Worm (Caenorhabditis elegans) whole organism, L4 larva: Measurements from ENCODE around the gene srh-213.

Experiments used
- D1046.2 ChIP-seq: fragments of 200-800 bp; sonication (Bioruptor generic); IDR thresholded peaks from 2 replicates; pipeline ENCODE4 v1.3.6; 2022; ENCODE audit warnings: missing genetic modification characterization, missing compliant biosample characterization
- F10B5.3 ChIP-seq: sonication (generic microtip); optimal IDR thresholded peaks from 2 replicates; lab custom pipeline; 2016; ENCODE audit warnings: mild to moderate bottlenecking, missing genetic modification characterization, missing compliant biosample characterization
- F44E2.7 ChIP-seq: fragments of 200-800 bp; sonication (Bioruptor generic); IDR thresholded peaks from 2 replicates; pipeline ENCODE4 v2.1.2; 2022; ENCODE audit warnings: missing genetic modification characterization, missing compliant biosample characterization
- F49E8.2 ChIP-seq: sonication (generic microtip); optimal IDR thresholded peaks from 2 replicates; lab custom pipeline; 2016; ENCODE audit warnings: missing compliant biosample characterization, mild to moderate bottlenecking, missing genetic modification characterization, borderline replicate concordance
- T26A8.4 ChIP-seq: fragments of 200-800 bp; sonication (Bioruptor generic); IDR thresholded peaks from 2 replicates; pipeline ENCODE4 v1.3.6; 2022; ENCODE audit warnings: missing genetic modification characterization, missing compliant biosample characterization
- Y5F2A.4 ChIP-seq: fragments of 200-800 bp; sonication (Bioruptor generic); optimal IDR thresholded peaks from 2 replicates; lab custom pipeline; 2018; ENCODE audit warnings: mild to moderate bottlenecking, missing genetic modification characterization, missing compliant biosample characterization
- Y75B8A.6 ChIP-seq: fragments of 200-800 bp; sonication (Bioruptor generic); IDR thresholded peaks from 2 replicates; pipeline ENCODE4 v1.3.6; 2022; ENCODE audit warnings: missing genetic modification reagents, missing genetic modification characterization, missing compliant biosample characterization
- ZK337.2 ChIP-seq: fragments of 200-800 bp; sonication (Bioruptor generic); IDR thresholded peaks from 2 replicates; pipeline ENCODE4 v1.3.6; 2022; ENCODE audit warnings: missing genetic modification reagents, missing genetic modification characterization, missing compliant biosample characterization
- ZK546.5 ChIP-seq, 2 experiments: sonication (generic microtip); optimal IDR thresholded peaks; 2 replicates each; lab custom pipeline; 2017; ENCODE audit warnings: missing biosample characterization in 2 of 2, missing genetic modification characterization in 2 of 2
- aha-1 ChIP-seq: fragments of 150-350 bp; peaks from one replicate; lab custom pipeline; 2014; ENCODE audit warnings: missing biosample characterization, missing genetic modification characterization
- ama-1 ChIP-seq: fragments of 150-350 bp; optimal IDR thresholded peaks from 2 replicates; lab custom pipeline; 2014; ENCODE audit warnings: inconsistent platforms, mixed read lengths
- ceh-28 ChIP-seq: fragments of 150-350 bp; optimal IDR thresholded peaks from 2 replicates; lab custom pipeline; 2014; ENCODE audit warnings: missing biosample characterization, missing genetic modification reagents, missing genetic modification characterization
- ceh-44 ChIP-seq: fragments of 200-800 bp; sonication (Bioruptor generic); IDR thresholded peaks from 2 replicates; pipeline ENCODE4 v1.3.6; 2022; ENCODE audit warnings: missing genetic modification reagents, missing genetic modification characterization, missing compliant biosample characterization
- ceh-82 ChIP-seq: sonication (generic microtip); optimal IDR thresholded peaks from 2 replicates; lab custom pipeline; 2017; ENCODE audit warnings: missing biosample characterization, missing genetic modification characterization
- cey-2 ChIP-seq: sonication (generic microtip); optimal IDR thresholded peaks from 3 replicates; lab custom pipeline; 2017; ENCODE audit warnings: missing genetic modification characterization, mild to moderate bottlenecking, missing compliant biosample characterization, antibody characterized with exemption, borderline replicate concordance; ENCODE audit not compliant: insufficient read depth
- ctbp-1 ChIP-seq: fragments of 200-800 bp; sonication (Bioruptor generic); IDR thresholded peaks from 2 replicates; pipeline ENCODE4 v1.3.6; 2022; ENCODE audit warnings: missing genetic modification reagents, missing genetic modification characterization, missing compliant biosample characterization
- dmd-6 ChIP-seq: fragments of 200-800 bp; sonication (Bioruptor generic); IDR thresholded peaks from 2 replicates; pipeline ENCODE4 v1.3.6; 2022; ENCODE audit warnings: missing genetic modification reagents, missing genetic modification characterization, missing compliant biosample characterization
- dmd-8 ChIP-seq: fragments of 200-800 bp; sonication (Bioruptor generic); IDR thresholded peaks from 2 replicates; pipeline ENCODE4 v1.3.6; 2022; ENCODE audit warnings: missing genetic modification characterization, missing compliant biosample characterization
- duxl-1 ChIP-seq: sonication (generic microtip); optimal IDR thresholded peaks from 2 replicates; lab custom pipeline; 2016; ENCODE audit warnings: mild to moderate bottlenecking, missing genetic modification characterization, moderate library complexity, missing compliant biosample characterization; ENCODE audit not compliant: poor library complexity
- dve-1 ChIP-seq: sonication (generic microtip); optimal IDR thresholded peaks from 2 replicates; lab custom pipeline; 2017; ENCODE audit warnings: antibody characterized with exemption, mild to moderate bottlenecking, missing genetic modification characterization, missing compliant biosample characterization; ENCODE audit not compliant: insufficient read depth
- hmg-1.1 ChIP-seq: fragments of 200-800 bp; sonication (Bioruptor generic); IDR thresholded peaks from 2 replicates; pipeline ENCODE4 v1.3.6; 2022; ENCODE audit warnings: missing genetic modification reagents, missing genetic modification characterization, missing compliant biosample characterization
- lin-1 ChIP-seq: fragments of 200-800 bp; sonication (Bioruptor generic); IDR thresholded peaks from 2 replicates; pipeline ENCODE4 v1.3.6; 2022; ENCODE audit warnings: missing genetic modification reagents, missing genetic modification characterization, missing compliant biosample characterization
- lin-13 ChIP-seq: fragments of 150-350 bp; optimal IDR thresholded peaks from 2 replicates; lab custom pipeline; 2014; ENCODE audit warnings: missing biosample characterization, missing genetic modification reagents, missing genetic modification characterization
- lsy-2 ChIP-seq, 2 experiments: fragments of 150-350 bp in 1 of 2; sonication (generic microtip) in 1 of 2; optimal IDR thresholded peaks; 2 replicates each; lab custom pipeline; 2014 to 2017; ENCODE audit warnings: missing biosample characterization in 2 of 2, missing genetic modification characterization in 2 of 2
- madf-9 ChIP-seq: fragments of 200-800 bp; sonication (Bioruptor generic); conservative IDR thresholded peaks from 2 replicates; pipeline ENCODE4 v1.3.6; 2022; ENCODE audit warnings: missing genetic modification reagents, missing genetic modification characterization, missing compliant biosample characterization
- mdt-29 ChIP-seq: fragments of 200-800 bp; sonication (Bioruptor generic); IDR thresholded peaks from 2 replicates; pipeline ENCODE4 v1.3.6; 2022; ENCODE audit warnings: missing genetic modification reagents, missing genetic modification characterization, missing compliant biosample characterization
- mep-1 ChIP-seq: fragments of 150-350 bp; sonication (generic microtip); optimal IDR thresholded peaks from 3 replicates; lab custom pipeline; 2014; ENCODE audit warnings: missing biosample characterization, missing genetic modification characterization
- nhr-10 ChIP-seq: fragments of 150-350 bp; optimal IDR thresholded peaks from 2 replicates; lab custom pipeline; 2014; ENCODE audit warnings: missing biosample characterization, missing genetic modification characterization
- nhr-102 ChIP-seq: sonication (generic microtip); optimal IDR thresholded peaks from 2 replicates; lab custom pipeline; 2016; ENCODE audit warnings: mild to moderate bottlenecking, missing genetic modification characterization, moderate library complexity, missing compliant biosample characterization
- nhr-11 ChIP-seq: fragments of 150-350 bp; optimal IDR thresholded peaks from 2 replicates; lab custom pipeline; 2014; ENCODE audit warnings: missing biosample characterization, missing genetic modification characterization
- nhr-237 ChIP-seq: sonication (generic microtip); optimal IDR thresholded peaks from 2 replicates; lab custom pipeline; 2017; ENCODE audit warnings: missing biosample characterization, missing genetic modification characterization
- nhr-48 ChIP-seq: sonication (generic microtip); optimal IDR thresholded peaks from 2 replicates; lab custom pipeline; 2016; ENCODE audit warnings: mild to moderate bottlenecking, missing genetic modification characterization, missing compliant biosample characterization
- pha-4 ChIP-seq, 2 experiments: fragments of 150-350 bp in 1 of 2; fragments of 200-800 bp in 1 of 2; sonication (Bioruptor generic) in 1 of 2; IDR thresholded peaks in 1 of 2; optimal IDR thresholded peaks in 1 of 2; 2 replicates each; pipeline versions ENCODE4 v1.3.6 to Lab custom; 2014 to 2022; ENCODE audit warnings: missing genetic modification characterization in 2 of 2, missing genetic modification reagents in 2 of 2, missing biosample characterization in 1 of 2, missing compliant biosample characterization in 1 of 2
- php-3 ChIP-seq: fragments of 200-800 bp; sonication (Bioruptor generic); IDR thresholded peaks from 2 replicates; pipeline ENCODE4 v1.3.6; 2022; ENCODE audit warnings: missing genetic modification reagents, missing genetic modification characterization, missing compliant biosample characterization
- sdz-12 ChIP-seq: fragments of 200-800 bp; sonication (Bioruptor generic); optimal IDR thresholded peaks from 2 replicates; lab custom pipeline; 2018; ENCODE audit warnings: mild to moderate bottlenecking, missing genetic modification characterization, missing compliant biosample characterization
- set-16 ChIP-seq: fragments of 200-800 bp; sonication (Bioruptor generic); IDR thresholded peaks from 2 replicates; pipeline ENCODE4 v1.3.6; 2022; ENCODE audit warnings: missing genetic modification reagents, missing genetic modification characterization, missing compliant biosample characterization
- snpc-1.2 ChIP-seq: fragments of 200-800 bp; sonication (Bioruptor generic); IDR thresholded peaks from 2 replicates; pipeline ENCODE4 v1.3.6; 2022; ENCODE audit warnings: missing genetic modification reagents, missing genetic modification characterization, missing compliant biosample characterization
- snpc-4 ChIP-seq: fragments of 150-350 bp; optimal IDR thresholded peaks from 2 replicates; lab custom pipeline; 2014; ENCODE audit warnings: missing biosample characterization, missing genetic modification characterization
- tra-1 ChIP-seq: fragments of 200-800 bp; sonication (Bioruptor generic); IDR thresholded peaks from 2 replicates; pipeline ENCODE4 v1.3.6; 2022; ENCODE audit warnings: missing genetic modification reagents, missing genetic modification characterization, missing compliant biosample characterization
- unc-130 ChIP-seq: sonication (generic microtip); optimal IDR thresholded peaks from 2 replicates; lab custom pipeline; 2016; ENCODE audit warnings: missing genetic modification reagents, missing genetic modification characterization, missing compliant biosample characterization
- zfp-3 ChIP-seq: fragments of 200-800 bp; sonication (Bioruptor generic); conservative IDR thresholded peaks from 2 replicates; pipeline ENCODE4 v1.3.6; 2022; ENCODE audit warnings: missing genetic modification reagents, missing genetic modification characterization, missing compliant biosample characterization
- zip-2 ChIP-seq: fragments of 150-350 bp; optimal IDR thresholded peaks from 2 replicates; lab custom pipeline; 2014; ENCODE audit warnings: missing biosample characterization, missing genetic modification characterization
- ztf-11 ChIP-seq: fragments of 150-350 bp; optimal IDR thresholded peaks from 2 replicates; lab custom pipeline; 2014; ENCODE audit warnings: missing biosample characterization, missing genetic modification characterization

srh-213 gene

DNA sequence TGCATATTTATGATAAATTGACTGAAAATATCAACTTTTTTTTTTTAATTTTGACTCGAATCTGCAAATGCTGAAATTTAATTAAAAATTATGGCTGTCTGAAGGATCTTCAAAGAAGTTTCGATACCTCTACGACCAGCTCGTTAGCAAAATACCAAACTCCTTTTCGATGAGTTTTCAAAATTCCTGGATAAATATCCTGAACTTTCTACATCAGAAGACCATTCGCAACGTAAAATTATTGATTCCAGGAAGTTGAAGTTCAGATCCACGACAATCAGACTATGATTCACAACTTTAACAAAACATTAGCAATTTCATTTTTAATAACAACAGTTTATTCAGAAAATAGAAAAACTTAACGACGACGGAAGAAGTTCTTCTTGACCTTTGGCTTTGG, 9.8 kb downstream of the srh-213 start (continued):
- TF ChIP-seq F10B5.3 (tag; lab: Kevin White, UChicago) (no peak), nhr-48 (tag; lab: Kevin White, UChicago) (no peak), ZK337.2 (0 out of 2 replicates have a peak, but pooled peaks have one; percentile 14), ctbp-1 (GFP tag; lab: Robert Waterston, UW) (peak; percentile 13; the same call in 1 of the 2 replicates), ceh-28 (tag; lab: Kevin White, UChicago) (no peak), sdz-12 (no peak), ceh-44 (GFP tag; lab: Robert Waterston, UW) (no peak), dmd-8 (GFP tag; lab: Robert Waterston, UW) (peak; percentile 40; the same call in 1 of the 2 replicates), unc-130 (GFP tag; lab: Kevin White, UChicago) (peak; percentile 54), zip-2 (no peak), ZK546.5 (tag; optimal IDR thresholded peaks at IDR 0.05; lab: Kevin White, UChicago) (no peak), nhr-10 (tag; lab: Kevin White, UChicago) (no peak), mep-1 (tag; lab: Kevin White, UChicago) (no peak)

DNA sequence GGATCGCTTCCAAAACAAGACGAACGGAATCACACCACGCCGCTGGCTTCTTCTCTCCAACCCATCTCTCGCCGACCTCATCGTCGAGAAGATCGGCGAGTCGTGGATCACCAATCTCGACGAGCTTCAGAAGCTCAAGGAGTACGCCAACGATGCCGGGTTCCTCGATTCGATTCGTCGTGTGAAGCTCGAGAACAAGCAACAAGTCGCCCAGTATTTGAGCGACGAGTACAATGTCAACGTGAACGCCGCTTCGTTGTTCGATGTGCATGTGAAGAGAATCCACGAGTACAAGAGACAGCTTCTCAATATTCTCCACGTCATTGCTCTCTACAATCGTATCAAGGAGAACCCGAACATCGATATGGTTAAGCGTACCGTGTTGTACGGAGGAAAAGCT, 11.2 kb downstream of the srh-213 start:
- TF ChIP-seq cey-2 (tag; lab: Kevin White, UChicago) = no peak
- TF ChIP-seq set-16 (GFP tag; lab: Robert Waterston, UW) = 0 out of 2 replicates have a peak, but pooled peaks have one; percentile 19
- no peak for TF ChIP-seq ztf-11
- no peak for TF ChIP-seq snpc-4
- peak; percentile 94 for TF ChIP-seq aha-1 (tag; lab: Kevin White, UChicago)
- TF ChIP-seq dmd-6 (GFP tag; lab: Robert Waterston, UW) = no peak
- no peak for TF ChIP-seq mdt-29 (GFP tag; lab: Robert Waterston, UW)
- no peak for TF ChIP-seq zfp-3 (GFP tag; lab: Robert Waterston, UW)

DNA sequence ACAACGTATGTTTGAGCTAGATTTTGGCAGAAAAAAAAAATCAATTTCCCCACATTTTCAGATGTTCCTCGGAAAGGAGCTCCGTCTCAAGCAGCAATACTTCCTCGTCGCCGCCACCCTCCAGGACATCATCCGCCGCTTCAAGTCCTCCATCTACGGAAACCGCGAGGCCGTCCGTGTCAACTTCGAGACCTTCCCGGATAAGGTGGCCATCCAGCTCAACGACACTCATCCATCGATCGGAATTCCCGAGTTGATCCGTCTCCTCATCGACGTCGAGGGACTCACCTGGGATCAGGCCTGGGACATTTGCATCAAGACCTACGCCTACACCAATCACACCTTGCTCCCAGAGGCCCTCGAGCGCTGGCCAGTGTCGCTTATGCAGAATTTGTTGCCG, 12.2 kb downstream of the srh-213 start:
- TF ChIP-seq set-16 (GFP tag; lab: Robert Waterston, UW) = peak; percentile 77
- TF ChIP-seq D1046.2 (GFP tag; lab: Robert Waterston, UW) = no peak
- TF ChIP-seq php-3 (GFP tag; lab: Robert Waterston, UW) = no peak

DNA sequence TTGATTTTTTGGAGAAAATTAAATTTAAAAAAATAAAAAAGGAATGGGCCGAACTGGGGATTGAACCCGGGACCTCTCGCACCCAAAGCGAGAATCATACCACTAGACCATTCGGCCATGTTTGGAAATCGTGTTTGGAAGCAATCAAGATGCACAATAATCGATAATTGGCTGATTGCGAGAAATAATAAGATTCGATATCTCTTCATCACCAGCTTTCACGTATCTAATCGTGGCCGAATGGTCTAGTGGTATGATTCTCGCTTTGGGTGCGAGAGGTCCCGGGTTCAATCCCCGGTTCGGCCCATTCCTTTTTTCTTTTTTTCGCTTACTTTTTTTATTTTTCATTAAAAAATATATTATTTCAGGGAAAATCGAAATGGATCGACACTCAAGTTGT, 12.8 kb downstream of the srh-213 start:
- TF ChIP-seq nhr-10 (tag; lab: Kevin White, UChicago) (no peak), T26A8.4 (peak; percentile 49), snpc-4 (no peak), ama-1 (lab: Kevin White, UChicago) (no peak), madf-9 (GFP tag; lab: Robert Waterston, UW) (0 out of 2 replicates have a peak, but pooled peaks have one; percentile 4), nhr-102 (tag; lab: Kevin White, UChicago) (peak; percentile 1), ceh-44 (GFP tag; lab: Robert Waterston, UW) (peak; percentile 39; the same call in 1 of the 2 replicates), pha-4 (GFP tag; IDR thresholded peaks at IDR 0.05; lab: Robert Waterston, UW) (peak; percentile 75; the same call in 1 of the 2 replicates), pha-4 (tag; optimal IDR thresholded peaks at IDR 0.05; lab: Kevin White, UChicago) (no peak), hmg-1.1 (GFP tag; lab: Robert Waterston, UW) (no peak), F44E2.7 (GFP tag; lab: Robert Waterston, UW) (0 out of 2 replicates have a peak, but pooled peaks have one; percentile 7), zfp-3 (GFP tag; lab: Robert Waterston, UW) (no peak; the same call in 1 of the 2 replicates), mdt-29 (GFP tag; lab: Robert Waterston, UW) (no peak), nhr-11 (tag; lab: Kevin White, UChicago) (no peak), dmd-6 (GFP tag; lab: Robert Waterston, UW) (peak; percentile 8; the same call in 1 of the 2 replicates), nhr-48 (tag; lab: Kevin White, UChicago) (peak; percentile 20), nhr-237 (tag; lab: Kevin White, UChicago) (no peak), ceh-82 (no peak), snpc-1.2 (GFP tag; lab: Robert Waterston, UW) (peak; percentile 72), duxl-1 (tag; lab: Kevin White, UChicago) (peak; percentile 25), mep-1 (tag; lab: Kevin White, UChicago) (no peak), F49E8.2 (peak; percentile 62), ctbp-1 (GFP tag; lab: Robert Waterston, UW) (no peak), ZK337.2 (0 out of 2 replicates have a peak, but pooled peaks have one; percentile 16), tra-1 (GFP tag; lab: Robert Waterston, UW) (peak; percentile 47; the same call in 1 of the 2 replicates), Y5F2A.4 (GFP tag; lab: Kevin White, UChicago) (no peak), lin-13 (GFP tag; lab: Kevin White, UChicago) (peak; percentile 31), dve-1 (tag; lab: Kevin White, UChicago) (peak; percentile 8), lsy-2 (tag; optimal IDR thresholded peaks at IDR 0.05; lab: Kevin White, UChicago) (peak in 1 of 2 experiments; percentile 35), Y75B8A.6 (GFP tag; lab: Robert Waterston, UW) (no peak), lin-1 (GFP tag; lab: Robert Waterston, UW) (0 out of 2 replicates have a peak, but pooled peaks have one; percentile 21)
